Worm (Caenorhabditis elegans) whole organism, mixed stage, embryonic: ENCODE results near the gene R08C7.1.

Experiments
- elt-1 ChIP-seq: sonication (generic microtip); optimal IDR thresholded peaks from 2 replicates; lab custom pipeline; 2017; ENCODE audit warnings: missing genetic modification characterization, mild to moderate bottlenecking, missing compliant biosample characterization, antibody characterized with exemption, moderate library complexity, borderline replicate concordance; ENCODE audit not compliant: insufficient read depth
- lin-13 ChIP-seq: fragments of 150-350 bp; optimal IDR thresholded peaks from 2 replicates; lab custom pipeline; 2014; ENCODE audit warnings: missing biosample characterization, missing genetic modification characterization
- lsy-2 ChIP-seq: fragments of 150-350 bp; optimal IDR thresholded peaks from 2 replicates; lab custom pipeline; 2014; ENCODE audit warnings: missing biosample characterization, missing genetic modification characterization
- nhr-28 ChIP-seq: fragments of 150-350 bp; optimal IDR thresholded peaks from 2 replicates; lab custom pipeline; 2014; ENCODE audit warnings: missing biosample characterization, missing genetic modification characterization
- snpc-4 ChIP-seq: fragments of 150-350 bp; optimal IDR thresholded peaks from 2 replicates; lab custom pipeline; 2014; ENCODE audit warnings: missing biosample characterization, missing genetic modification characterization
- tbx-8 ChIP-seq: fragments of 200-800 bp; sonication (Bioruptor generic); optimal IDR thresholded peaks from 2 replicates; lab custom pipeline; 2018; ENCODE audit warnings: mild to moderate bottlenecking, missing genetic modification characterization, moderate library complexity, missing compliant biosample characterization
- unc-39 ChIP-seq: fragments of 150-350 bp; optimal IDR thresholded peaks from 2 replicates; lab custom pipeline; 2014; ENCODE audit warnings: missing biosample characterization, missing genetic modification characterization
- unc-62 ChIP-seq: fragments of 150-350 bp; optimal IDR thresholded peaks from 2 replicates; lab custom pipeline; 2014; ENCODE audit warnings: missing biosample characterization, missing genetic modification reagents, missing genetic modification characterization

- no peak for TF ChIP-seq snpc-4 (tag; lab: Kevin White, UChicago)
- TF ChIP-seq unc-62 (GFP tag; lab: Kevin White, UChicago) = no peak
- TF ChIP-seq nhr-28 (tag; lab: Kevin White, UChicago) = no peak
- TF ChIP-seq lsy-2 = no peak
- TF ChIP-seq tbx-8 (GFP tag; lab: Kevin White, UChicago) = no peak
- no peak for TF ChIP-seq lin-13 (tag; lab: Kevin White, UChicago)
- TF ChIP-seq unc-39 (tag; lab: Kevin White, UChicago) = no peak
- no peak for TF ChIP-seq elt-1 (tag; lab: Kevin White, UChicago)
Measured at ce11 chrIV:4459342-4459741, 7.7 kb downstream of the R08C7.1 start.
